Worm (Caenorhabditis elegans): ENCODE results near the gene ippk-1.

DNA sequence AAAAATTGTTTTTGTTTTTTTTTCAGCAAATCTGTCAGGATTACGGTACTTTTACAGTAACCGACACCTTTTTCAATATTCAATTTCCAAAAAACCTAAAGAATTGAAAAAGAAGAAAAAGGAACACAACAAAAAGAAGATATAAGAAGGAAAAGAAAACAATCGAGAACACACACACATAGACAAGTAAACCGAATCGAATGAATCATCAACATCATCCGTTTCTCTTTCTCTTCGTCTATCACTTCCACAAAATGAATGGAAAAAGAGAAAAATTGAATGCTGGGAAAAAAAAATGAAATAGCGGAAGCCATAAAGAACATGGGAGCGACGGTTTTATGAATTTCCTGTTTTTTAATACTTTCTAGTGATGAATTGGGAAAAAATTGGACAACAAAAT, 38.7 kb downstream of the ippk-1 start:
- TF ChIP-seq him-1 (tag; optimal IDR thresholded peaks at IDR 0.05) (no peak), W03F9.2 (tag; optimal IDR thresholded peaks at IDR 0.05) (no peak), dao-5 (tag; optimal IDR thresholded peaks at IDR 0.05) (no peak)

Measured in whole organism, L4/young adult.